Fruit fly (Drosophila melanogaster) whole organism, embryonic: Measurements from ENCODE around the gene papi.
A peak's percentile ranks its signal among the peaks of the same experiment; 100 is the strongest.

Experiments used
- B-H2 ChIP-seq: fragments of 200-800 bp; sonication (Bioruptor generic); optimal IDR thresholded peaks from 2 replicates; lab custom pipeline; 2018; ENCODE audit warnings: missing biosample characterization, mild to moderate bottlenecking, missing genetic modification characterization
- CG10267 ChIP-seq: fragments of 200-800 bp; sonication (Bioruptor generic); optimal IDR thresholded peaks from 2 replicates; lab custom pipeline; 2018; ENCODE audit warnings: missing biosample characterization, mild to moderate bottlenecking, missing genetic modification characterization, moderate library complexity
- CG11696 ChIP-seq: fragments of 200-800 bp; sonication (Bioruptor generic); IDR thresholded peaks from 2 replicates; pipeline ENCODE4 v1.3.6; 2022; ENCODE audit warnings: missing biosample characterization, missing genetic modification characterization
- CG11723 ChIP-seq: fragments of 200-800 bp; sonication (Bioruptor generic); optimal IDR thresholded peaks from 2 replicates; lab custom pipeline; 2017; ENCODE audit warnings: missing biosample characterization, mild to moderate bottlenecking, missing genetic modification characterization
- CG14667 ChIP-seq: fragments of 200-800 bp; sonication (Bioruptor generic); IDR thresholded peaks from 2 replicates; pipeline ENCODE4 v1.3.6; 2022; ENCODE audit warnings: missing biosample characterization, missing genetic modification characterization
- CG14710 ChIP-seq: fragments of 200-800 bp; sonication (Bioruptor generic); optimal IDR thresholded peaks from 3 replicates; lab custom pipeline; 2019; ENCODE audit warnings: missing biosample characterization, mild to moderate bottlenecking, missing genetic modification characterization, moderate library complexity
- CG15011 ChIP-seq: fragments of 200-800 bp; sonication (Bioruptor generic); optimal IDR thresholded peaks from 3 replicates; lab custom pipeline; 2018; ENCODE audit warnings: missing biosample characterization, mild to moderate bottlenecking, missing genetic modification characterization
- CG15601 ChIP-seq: fragments of 200-800 bp; sonication (Bioruptor generic); optimal IDR thresholded peaks from 3 replicates; lab custom pipeline; 2019; ENCODE audit warnings: missing biosample characterization, mild to moderate bottlenecking, missing genetic modification characterization, moderate library complexity
- CG1603 ChIP-seq: fragments of 200-800 bp; sonication (Bioruptor generic); optimal IDR thresholded peaks from 2 replicates; lab custom pipeline; 2019; ENCODE audit warnings: missing biosample characterization, mild to moderate bottlenecking, missing genetic modification characterization, moderate library complexity
- CG16813 ChIP-seq: fragments of 200-800 bp; sonication (Bioruptor generic); IDR thresholded peaks from 3 replicates; pipeline ENCODE4 v1.3.6; 2022; ENCODE audit warnings: missing biosample characterization, missing genetic modification characterization; ENCODE audit not compliant: partially characterized antibody
- CG17385 ChIP-seq: fragments of 200-800 bp; sonication (Bioruptor generic); optimal IDR thresholded peaks from 3 replicates; lab custom pipeline; 2018; ENCODE audit warnings: missing biosample characterization, mild to moderate bottlenecking, missing genetic modification characterization
- CG2120 ChIP-seq: fragments of 200-800 bp; sonication (Bioruptor generic); optimal IDR thresholded peaks from 3 replicates; lab custom pipeline; 2016; ENCODE audit warnings: missing biosample characterization, missing genetic modification characterization
- CG2712 ChIP-seq: fragments of 200-800 bp; optimal IDR thresholded peaks from 3 replicates; lab custom pipeline; 2019; ENCODE audit warnings: missing biosample characterization, mild to moderate bottlenecking, missing genetic modification characterization, moderate library complexity
- CG2889 ChIP-seq: fragments of 200-800 bp; sonication (Bioruptor generic); IDR thresholded peaks from 3 replicates; pipeline ENCODE4 v1.3.6; 2022; ENCODE audit warnings: missing biosample characterization, missing genetic modification characterization
- CG30403 ChIP-seq: fragments of 200-800 bp; sonication (Bioruptor generic); optimal IDR thresholded peaks from 3 replicates; lab custom pipeline; 2016; ENCODE audit warnings: missing biosample characterization, missing genetic modification characterization
- CG3163 ChIP-seq: fragments of 200-800 bp; sonication (Bioruptor generic); optimal IDR thresholded peaks from 3 replicates; lab custom pipeline; 2016; ENCODE audit warnings: missing biosample characterization, missing genetic modification characterization
- CG43689 ChIP-seq: fragments of 200-800 bp; sonication (Bioruptor generic); IDR thresholded peaks from 2 replicates; pipeline ENCODE4 v1.3.6; 2022; ENCODE audit warnings: missing biosample characterization, missing genetic modification characterization
- CG6654 ChIP-seq: fragments of 200-800 bp; sonication (Bioruptor generic); optimal IDR thresholded peaks from 2 replicates; lab custom pipeline; 2017; ENCODE audit warnings: missing biosample characterization, mild to moderate bottlenecking, missing genetic modification characterization
- CG7839 ChIP-seq: fragments of 200-800 bp; sonication (Bioruptor generic); optimal IDR thresholded peaks from 3 replicates; lab custom pipeline; 2018; ENCODE audit warnings: missing biosample characterization, mild to moderate bottlenecking, missing genetic modification characterization, moderate library complexity
- CG8290 ChIP-seq, 3 experiments: fragments of 200-800 bp; sonication (Bioruptor generic); optimal IDR thresholded peaks; 2 replicates each; lab custom pipeline; 2016 to 2019; ENCODE audit warnings: missing biosample characterization in 3 of 3, missing genetic modification characterization in 3 of 3, mild to moderate bottlenecking in 2 of 3, moderate library complexity in 1 of 3
- CG9215 ChIP-seq: fragments of 200-800 bp; sonication (Bioruptor generic); IDR thresholded peaks from 2 replicates; pipeline ENCODE4 v1.3.6; 2022; ENCODE audit warnings: missing biosample characterization, missing genetic modification characterization
- CHES-1-like ChIP-seq: fragments of 200-800 bp; sonication (Bioruptor generic); optimal IDR thresholded peaks from 2 replicates; lab custom pipeline; 2016; ENCODE audit warnings: missing biosample characterization, missing genetic modification characterization
- Camta ChIP-seq: fragments of 200-800 bp; sonication (Bioruptor generic); optimal IDR thresholded peaks from 2 replicates; lab custom pipeline; 2016; ENCODE audit warnings: missing biosample characterization, missing genetic modification characterization
- Dek ChIP-seq: fragments of 200-800 bp; sonication (Bioruptor generic); optimal IDR thresholded peaks from 3 replicates; lab custom pipeline; 2019; ENCODE audit warnings: missing biosample characterization, mild to moderate bottlenecking, missing genetic modification characterization, moderate library complexity
- Fer3 ChIP-seq: fragments of 200-800 bp; sonication (Bioruptor generic); optimal IDR thresholded peaks from 2 replicates; lab custom pipeline; 2018; ENCODE audit warnings: missing biosample characterization, mild to moderate bottlenecking, missing genetic modification characterization, moderate library complexity
- HmgD ChIP-seq: fragments of 200-800 bp; sonication (Bioruptor generic); optimal IDR thresholded peaks from 3 replicates; lab custom pipeline; 2016; ENCODE audit warnings: missing biosample characterization, missing genetic modification characterization
- Hr51 ChIP-seq, 2 experiments: fragments of 200-800 bp; sonication (Bioruptor generic); optimal IDR thresholded peaks; 2 replicates in 1 of 2; 3 replicates in 1 of 2; lab custom pipeline; 2016 to 2018; ENCODE audit warnings: missing biosample characterization in 2 of 2, missing genetic modification characterization in 2 of 2, mild to moderate bottlenecking in 1 of 2, moderate library complexity in 1 of 2
- Lim3 ChIP-seq: fragments of 200-800 bp; sonication (Bioruptor generic); IDR thresholded peaks from 2 replicates; pipeline ENCODE4 v1.3.6; 2022; ENCODE audit warnings: missing biosample characterization, missing genetic modification characterization
- NfI ChIP-seq: fragments of 200-800 bp; sonication (Bioruptor generic); optimal IDR thresholded peaks from 3 replicates; lab custom pipeline; 2018; ENCODE audit warnings: missing biosample characterization, mild to moderate bottlenecking, missing genetic modification characterization, moderate library complexity
- Optix ChIP-seq: fragments of 200-800 bp; sonication (Bioruptor generic); IDR thresholded peaks from 3 replicates; pipeline ENCODE4 v1.3.6; 2022; ENCODE audit warnings: missing biosample characterization, missing genetic modification characterization
- PHDP ChIP-seq: fragments of 200-800 bp; sonication (Bioruptor generic); optimal IDR thresholded peaks from 3 replicates; lab custom pipeline; 2018; ENCODE audit warnings: missing biosample characterization, mild to moderate bottlenecking, missing genetic modification characterization, moderate library complexity
- Six4 ChIP-seq: fragments of 200-800 bp; sonication (Bioruptor generic); optimal IDR thresholded peaks from 2 replicates; lab custom pipeline; 2016; ENCODE audit warnings: missing biosample characterization, missing genetic modification characterization
- Sox100B ChIP-seq: fragments of 200-800 bp; sonication (Bioruptor generic); optimal IDR thresholded peaks from 3 replicates; lab custom pipeline; 2018; ENCODE audit warnings: missing biosample characterization, mild to moderate bottlenecking, missing genetic modification characterization
- Trl ChIP-seq, 3 experiments: fragments of >200 bp in 2 of 3; fragments of 200-800 bp in 1 of 3; sonication (Bioruptor generic) in 1 of 3; optimal IDR thresholded peaks; 2 replicates in 1 of 3; 3 replicates in 2 of 3; lab custom pipeline; 2016 to 2017; ENCODE audit warnings: missing biosample characterization in 1 of 3, missing genetic modification characterization in 1 of 3
- cg ChIP-seq: fragments of 200-800 bp; sonication (Bioruptor generic); optimal IDR thresholded peaks from 3 replicates; lab custom pipeline; 2019; ENCODE audit warnings: missing biosample characterization, mild to moderate bottlenecking, missing genetic modification characterization, moderate library complexity
- chn ChIP-seq: fragments of 200-800 bp; sonication (Bioruptor generic); optimal IDR thresholded peaks from 2 replicates; lab custom pipeline; 2016; ENCODE audit warnings: missing biosample characterization, missing genetic modification characterization
- gce ChIP-seq: fragments of 200-800 bp; sonication (Bioruptor generic); IDR thresholded peaks from 3 replicates; pipeline ENCODE4 v1.3.6; 2022; ENCODE audit warnings: missing biosample characterization, missing genetic modification characterization
- gt ChIP-seq: fragments of 200-800 bp; sonication (Bioruptor generic); IDR thresholded peaks from 2 replicates; pipeline ENCODE4 v1.3.6; 2022; ENCODE audit warnings: missing biosample characterization, missing genetic modification characterization
- lov ChIP-seq, 2 experiments: fragments of 200-800 bp in 1 of 2; fragments of >200 bp in 1 of 2; sonication (Bioruptor generic) in 1 of 2; IDR thresholded peaks in 1 of 2; optimal IDR thresholded peaks in 1 of 2; 2 replicates in 1 of 2; 3 replicates in 1 of 2; pipeline versions ENCODE4 v1.3.6 to Lab custom; 2017 to 2022; ENCODE audit warnings: missing biosample characterization in 1 of 2, missing genetic modification characterization in 1 of 2
- nom ChIP-seq: fragments of 200-800 bp; sonication (Bioruptor generic); optimal IDR thresholded peaks from 2 replicates; lab custom pipeline; 2017; ENCODE audit warnings: missing biosample characterization, missing genetic modification characterization, mild to moderate bottlenecking, moderate library complexity, missing genetic modification reagents
- pb ChIP-seq: fragments of 200-800 bp; sonication (Bioruptor generic); optimal IDR thresholded peaks from 3 replicates; lab custom pipeline; 2016; ENCODE audit warnings: missing biosample characterization, missing genetic modification characterization
- psq ChIP-seq: fragments of 200-800 bp; sonication (Bioruptor generic); optimal IDR thresholded peaks from 2 replicates; lab custom pipeline; 2017; ENCODE audit warnings: missing biosample characterization, missing genetic modification characterization
- ro ChIP-seq: fragments of 200-800 bp; sonication (Bioruptor generic); IDR thresholded peaks from 2 replicates; pipeline ENCODE4 v1.3.6; 2022; ENCODE audit warnings: missing biosample characterization, missing genetic modification characterization
- sr ChIP-seq: fragments of 200-800 bp; sonication (Bioruptor generic); IDR thresholded peaks from 3 replicates; pipeline ENCODE4 v1.3.6; 2022; ENCODE audit warnings: missing biosample characterization, missing genetic modification characterization
- stwl ChIP-seq: fragments of 200-800 bp; sonication (Bioruptor generic); optimal IDR thresholded peaks from 3 replicates; lab custom pipeline; 2018; ENCODE audit warnings: missing biosample characterization, mild to moderate bottlenecking, missing genetic modification characterization, moderate library complexity
- tio ChIP-seq: fragments of 200-800 bp; sonication (Bioruptor generic); optimal IDR thresholded peaks from 2 replicates; lab custom pipeline; 2017; ENCODE audit warnings: missing biosample characterization, missing genetic modification characterization, inconsistent platforms
- twi ChIP-seq: fragments of 200-800 bp; optimal IDR thresholded peaks from 2 replicates; lab custom pipeline; 2019; ENCODE audit warnings: missing biosample characterization, mild to moderate bottlenecking, missing genetic modification characterization, moderate library complexity
- unpg ChIP-seq: fragments of 200-800 bp; sonication (Bioruptor generic); optimal IDR thresholded peaks from 3 replicates; lab custom pipeline; 2018; ENCODE audit warnings: missing biosample characterization, mild to moderate bottlenecking, missing genetic modification characterization, moderate library complexity
- zfh2 ChIP-seq: fragments of 200-800 bp; sonication (Bioruptor generic); optimal IDR thresholded peaks from 2 replicates; lab custom pipeline; 2016; ENCODE audit warnings: missing biosample characterization, missing genetic modification characterization

Gene papi

DNA sequence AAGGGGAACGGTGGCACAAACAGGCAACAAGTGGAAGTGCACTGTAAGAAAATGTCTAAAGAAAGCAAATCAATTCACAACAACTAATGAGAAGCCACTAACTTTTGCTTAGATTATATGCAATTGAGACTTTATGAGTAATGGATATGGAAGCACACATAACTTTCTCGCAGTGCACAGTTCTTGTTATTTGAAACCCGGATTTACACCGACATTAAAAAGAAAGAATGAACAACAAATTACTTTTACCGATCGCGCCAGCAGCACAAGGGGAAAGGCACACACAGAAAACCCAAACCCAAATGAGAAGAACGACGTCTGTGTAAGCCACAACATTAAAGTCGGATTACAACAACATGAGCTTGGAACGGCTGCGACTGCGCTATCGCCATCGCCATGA, 31.4 kb upstream of the papi start (continued):
- TF ChIP-seq CG11723 (GFP tag; lab: Kevin White, UChicago): peak; percentile 26
- no peak for TF ChIP-seq sr (GFP tag; lab: Robert Waterston, UW)
- TF ChIP-seq unpg (GFP tag; lab: Kevin White, UChicago): peak; percentile 73
- peak; percentile 49; the same call in 1 of the 2 replicates for TF ChIP-seq ro (GFP tag; lab: Robert Waterston, UW)
- TF ChIP-seq CG15601: peak; percentile 83
- TF ChIP-seq Hr51 (GFP tag; optimal IDR thresholded peaks at IDR 0.05; lab: Kevin White, UChicago): peak in 1 of 2 experiments; percentile 27
- TF ChIP-seq Dek: no peak
- TF ChIP-seq CG3163 (GFP tag; lab: Kevin White, UChicago): peak; percentile 4
- TF ChIP-seq CG14667 (GFP tag; lab: Robert Waterston, UW): peak; percentile 52; the same call in 1 of the 2 replicates
- TF ChIP-seq CG11696 (GFP tag; lab: Robert Waterston, UW): 0 out of 2 replicates have a peak, but pooled peaks have one; percentile 28
- TF ChIP-seq CG16813: no peak
- TF ChIP-seq gt (GFP tag; lab: Robert Waterston, UW): peak; percentile 57; the same call in 1 of the 2 replicates
- no peak for TF ChIP-seq Lim3
- no peak for TF ChIP-seq lov (optimal IDR thresholded peaks at IDR 0.05; lab: Kevin White, UChicago)
- TF ChIP-seq lov (GFP tag; IDR thresholded peaks at IDR 0.05; lab: Robert Waterston, UW): peak; percentile 23; the same call in 1 of the 3 replicates
- no peak for TF ChIP-seq psq (GFP tag; lab: Kevin White, UChicago)
- no peak for TF ChIP-seq HmgD
- peak; percentile 25 for TF ChIP-seq CG15011 (GFP tag; lab: Kevin White, UChicago)
- no peak for TF ChIP-seq B-H2
- peak; percentile 67 for TF ChIP-seq CG8290 (GFP tag; optimal IDR thresholded peaks at IDR 0.05; lab: Kevin White, UChicago)
- no peak for TF ChIP-seq CG8290 (tag; optimal IDR thresholded peaks at IDR 0.05; lab: Kevin White, UChicago)
- no peak for TF ChIP-seq Trl (optimal IDR thresholded peaks at IDR 0.05; lab: Kevin White, UChicago)
- peak; percentile 73 for TF ChIP-seq Trl (GFP tag; optimal IDR thresholded peaks at IDR 0.05; lab: Kevin White, UChicago)
- peak; percentile 59; the same call in 1 of the 3 replicates for TF ChIP-seq Optix
- TF ChIP-seq chn (GFP tag; lab: Kevin White, UChicago): peak; percentile 79
- no peak for TF ChIP-seq gce (GFP tag; lab: Robert Waterston, UW)
- TF ChIP-seq CG1603 (tag; lab: Kevin White, UChicago): peak; percentile 88
- no peak for TF ChIP-seq Fer3 (tag; lab: Kevin White, UChicago)
- TF ChIP-seq CG2712 (tag; lab: Kevin White, UChicago): peak; percentile 90
- peak; percentile 79 for TF ChIP-seq Six4 (GFP tag; lab: Kevin White, UChicago)
- TF ChIP-seq CG7839 (tag; lab: Kevin White, UChicago): peak; percentile 71
- TF ChIP-seq CG2120 (GFP tag; lab: Kevin White, UChicago): no peak
- TF ChIP-seq Sox100B: peak; percentile 53
- TF ChIP-seq CG14710 (tag; lab: Kevin White, UChicago): peak; percentile 85
- TF ChIP-seq CG43689 (GFP tag; lab: Robert Waterston, UW): no peak
- no peak for TF ChIP-seq CG2889 (GFP tag; lab: Robert Waterston, UW)
- TF ChIP-seq CG30403 (GFP tag; lab: Kevin White, UChicago): peak; percentile 60
- TF ChIP-seq nom (GFP tag; lab: Kevin White, UChicago): peak; percentile 10
- peak; percentile 27 for TF ChIP-seq NfI (GFP tag; lab: Kevin White, UChicago)
- TF ChIP-seq CG10267 (tag; lab: Kevin White, UChicago): peak; percentile 76
- TF ChIP-seq CHES-1-like (GFP tag; lab: Kevin White, UChicago): no peak
- peak; percentile 22 for TF ChIP-seq pb
- TF ChIP-seq CG17385 (GFP tag; lab: Kevin White, UChicago): peak; percentile 17
- peak; percentile 28 for TF ChIP-seq CG6654 (GFP tag; lab: Kevin White, UChicago)
- no peak for TF ChIP-seq zfh2 (GFP tag; lab: Kevin White, UChicago)
- peak; percentile 70 for TF ChIP-seq twi (tag; lab: Kevin White, UChicago)
- TF ChIP-seq PHDP (tag; lab: Kevin White, UChicago): peak; percentile 36
- TF ChIP-seq Camta (GFP tag; lab: Kevin White, UChicago): peak; percentile 57
- TF ChIP-seq CG9215 (GFP tag; lab: Robert Waterston, UW): no peak
- TF ChIP-seq stwl (tag; lab: Kevin White, UChicago): peak; percentile 32
- no peak for TF ChIP-seq cg (GFP tag; lab: Kevin White, UChicago)
- TF ChIP-seq tio (GFP tag; lab: Kevin White, UChicago): no peak
